Worm (Caenorhabditis elegans): ENCODE measurements around the gene F10E7.9.

Gene F10E7.9

ce11 chrII:7121762-7122292 is 12.0 kb upstream of the F10E7.9 start, which contains the start of gene F10E7.2 (continued):
- TF ChIP-seq F22D6.2 (tag; optimal IDR thresholded peaks at IDR 0.05), result no peak
- peak; percentile 66 for TF ChIP-seq xnd-1 (tag; optimal IDR thresholded peaks at IDR 0.05)
- TF ChIP-seq hsf-1 (GFP tag; IDR thresholded peaks at IDR 0.05), result no peak
- TF ChIP-seq F49E8.2 (tag; optimal IDR thresholded peaks at IDR 0.05; ENCODE audit: insufficient read depth), result peak; percentile 30
- peak; percentile 68 for TF ChIP-seq snpc-1.3 (tag; optimal IDR thresholded peaks at IDR 0.05; ENCODE audit: insufficient read depth)
- no peak for TF ChIP-seq rec-8 (tag; optimal IDR thresholded peaks at IDR 0.05)
- TF ChIP-seq bed-1 (GFP tag; IDR thresholded peaks at IDR 0.05), result no peak
- TF ChIP-seq lsl-1 (GFP tag; optimal IDR thresholded peaks at IDR 0.05), result peak; percentile 83

- no peak for TF ChIP-seq atf-7 (tag; optimal IDR thresholded peaks at IDR 0.05)
- no peak for TF ChIP-seq let-607 (tag; optimal IDR thresholded peaks at IDR 0.05)
- no peak for TF ChIP-seq Y56A3A.18 (GFP tag; IDR thresholded peaks at IDR 0.05)
- TF ChIP-seq ztf-3 (GFP tag; optimal IDR thresholded peaks at IDR 0.05), result no peak
Observed at ce11 chrII:7119525-7119924, 9.7 kb upstream of the F10E7.9 start.

- no peak for TF ChIP-seq tbp1 (GFP tag; optimal IDR thresholded peaks at IDR 0.05)
- no peak for TF ChIP-seq F49E8.2 (tag; optimal IDR thresholded peaks at IDR 0.05; ENCODE audit: insufficient read depth)
- TF ChIP-seq hmg-20 (GFP tag; IDR thresholded peaks at IDR 0.05), result no peak
- TF ChIP-seq Y53G8AR.9 (GFP tag; conservative IDR thresholded peaks at IDR 0.05), result no peak
- TF ChIP-seq B0019.2 (GFP tag; conservative IDR thresholded peaks at IDR 0.05), result no peak
- no peak for TF ChIP-seq madf-10 (tag; optimal IDR thresholded peaks at IDR 0.05)
- TF ChIP-seq nhr-120 (GFP tag; IDR thresholded peaks at IDR 0.05), result no peak
- TF ChIP-seq egl-18 (GFP tag; IDR thresholded peaks at IDR 0.05), result no peak
- no peak for TF ChIP-seq C17E4.6 (GFP tag; IDR thresholded peaks at IDR 0.05)
- TF ChIP-seq lir-1 (GFP tag; conservative IDR thresholded peaks at IDR 0.05), result no peak
- no peak for TF ChIP-seq sdz-38 (tag; optimal IDR thresholded peaks at IDR 0.05)
- no peak for TF ChIP-seq tlf-1 (GFP tag; optimal IDR thresholded peaks at IDR 0.05)
- no peak for TF ChIP-seq xnd-1 (tag; optimal IDR thresholded peaks at IDR 0.05)
- TF ChIP-seq nhr-27 (tag; optimal IDR thresholded peaks at IDR 0.05), result no peak
Observed at ce11 chrII:7116350-7116749, 6.5 kb upstream of the F10E7.9 start, which contains the start of gene spon-1. Gene spon-1, plus strand, starts transcription at chrII:7116557.

ce11 chrII:7115638-7116037 is 5.8 kb upstream of the F10E7.9 start, which contains the start of gene cutl-5:
Gene cutl-5, minus strand, starts transcription at chrII:7115906.
- TF ChIP-seq lsl-1 (GFP tag; optimal IDR thresholded peaks at IDR 0.05), result no peak
- no peak for TF ChIP-seq mcd-1 (GFP tag; IDR thresholded peaks at IDR 0.05)
- TF ChIP-seq F52B5.7 (tag; optimal IDR thresholded peaks at IDR 0.05), result no peak
- TF ChIP-seq lir-1 (GFP tag; conservative IDR thresholded peaks at IDR 0.05), result no peak
- no peak for TF ChIP-seq madf-3 (GFP tag; IDR thresholded peaks at IDR 0.05)
- no peak for TF ChIP-seq lag-1 (GFP tag; IDR thresholded peaks at IDR 0.05)
- no peak for TF ChIP-seq F57C9.4 (tag; optimal IDR thresholded peaks at IDR 0.05)

- TF ChIP-seq madf-6 (GFP tag; IDR thresholded peaks at IDR 0.05), result no peak
- no peak for TF ChIP-seq lin-35 (GFP tag; optimal IDR thresholded peaks at IDR 0.05)
- no peak for TF ChIP-seq T07F8.4 (tag; optimal IDR thresholded peaks at IDR 0.05)
- TF ChIP-seq snpc-1.1 (tag; optimal IDR thresholded peaks at IDR 0.05; ENCODE audit: insufficient read depth), result no peak
- no peak for TF ChIP-seq F55B11.4 (tag; optimal IDR thresholded peaks at IDR 0.05; ENCODE audit: borderline replicate concordance, insufficient read depth)
- TF ChIP-seq ama-1 (optimal IDR thresholded peaks at IDR 0.05), result no peak
- TF ChIP-seq ama-1 (GFP tag; optimal IDR thresholded peaks at IDR 0.05), result no peak
- TF ChIP-seq repo-1 (tag; optimal IDR thresholded peaks at IDR 0.05), result no peak
- TF ChIP-seq dpff-1 (tag; optimal IDR thresholded peaks at IDR 0.05), result no peak
Observed at ce11 chrII:7112780-7113179, 2.9 kb upstream of the F10E7.9 start, which contains the start of gene F10E7.6. Gene F10E7.6, plus strand, starts transcription at chrII:7113080.

Measured in whole organism, young adult.